Worm (Caenorhabditis elegans) whole organism, early embryonic: Measurements from ENCODE around the gene F45B8.5.

Experiments
- ets-7 ChIP-seq: sonication (generic microtip); optimal IDR thresholded peaks from 2 replicates; lab custom pipeline; 2016; ENCODE audit warnings: missing genotype, missing genetic modification characterization, missing compliant biosample characterization
- pes-1 ChIP-seq: fragments of 200-800 bp; sonication (Bioruptor generic); IDR thresholded peaks from 2 replicates; pipeline ENCODE4 v1.3.6; 2022; ENCODE audit warnings: missing genetic modification reagents, missing genetic modification characterization, missing compliant biosample characterization
- scrt-1 ChIP-seq: fragments of 200-800 bp; sonication (Bioruptor generic); IDR thresholded peaks from 2 replicates; pipeline ENCODE4 v1.3.6; 2022; ENCODE audit warnings: missing genetic modification characterization, missing compliant biosample characterization

- TF ChIP-seq ets-7 (tag; lab: Kevin White, UChicago), result no peak
- no peak for TF ChIP-seq pes-1 (GFP tag; lab: Robert Waterston, UW)
- TF ChIP-seq scrt-1 (GFP tag; lab: Robert Waterston, UW), result no peak
These were observed 34.4 kb upstream of the F45B8.5 start for ce11 chrX:14931443-14931842.
